Fruit fly (Drosophila melanogaster): ENCODE data around the gene obst-F.

- TF ChIP-seq CG34406 (GFP tag; optimal IDR thresholded peaks at IDR 0.05) (no peak), CG7368 (GFP tag; optimal IDR thresholded peaks at IDR 0.05) (no peak), CG8119 (GFP tag; IDR thresholded peaks at IDR 0.05) (no peak), fd85E (GFP tag; optimal IDR thresholded peaks at IDR 0.05) (no peak), Sox102F (GFP tag; optimal IDR thresholded peaks at IDR 0.05) (no peak), topi (GFP tag; optimal IDR thresholded peaks at IDR 0.05) (no peak), CG6792 (GFP tag; optimal IDR thresholded peaks at IDR 0.05) (no peak), achi (GFP tag; optimal IDR thresholded peaks at IDR 0.05) (no peak), eg (GFP tag; IDR thresholded peaks at IDR 0.05) (no peak), Gug (GFP tag; IDR thresholded peaks at IDR 0.05) (no peak), spab (GFP tag; optimal IDR thresholded peaks at IDR 0.05) (no peak), salr (GFP tag; optimal IDR thresholded peaks at IDR 0.05) (no peak), Hr39 (GFP tag; optimal IDR thresholded peaks at IDR 0.05) (no peak), Lpt (GFP tag; optimal IDR thresholded peaks at IDR 0.05) (no peak)
These were observed 39.3 kb upstream of the obst-F start, which contains the start of gene Clc for dm6 chr3L:20240753-20241152.
